Worm (Caenorhabditis elegans): ENCODE measurements around the gene T01G5.6.
"Not testable (repeated sequence)": the region's sequence is repeated elsewhere in the genome, so short reads cannot be mapped to it uniquely, and the experiment has no call there.

Gene T01G5.6

ce11 chrV:15127413-15127812 is 13.5 kb upstream of the T01G5.6 start, which contains the start of gene srj-27:
Gene srj-27 (minus strand): TSS chrV:15127513.
- TF ChIP-seq repo-1 (tag; optimal IDR thresholded peaks at IDR 0.05), result no peak

DNA sequence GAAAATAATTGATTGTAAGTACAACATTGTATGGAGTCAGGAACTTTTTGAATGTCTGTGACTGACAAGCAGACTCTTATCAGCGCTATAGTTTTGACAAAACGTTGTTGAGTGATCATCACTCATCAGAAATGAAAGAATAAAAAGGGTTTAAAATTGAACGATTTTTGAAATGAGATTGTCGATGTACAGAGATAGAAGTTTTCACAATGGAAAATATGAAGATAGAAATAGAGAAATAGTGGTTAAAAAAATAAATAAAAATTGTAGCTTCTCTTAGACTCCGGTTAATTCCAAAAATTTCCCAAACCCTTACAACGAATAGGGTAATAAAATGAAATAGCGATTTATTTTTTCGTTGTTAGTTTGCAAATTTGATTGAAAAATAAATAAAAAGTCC is 11.3 kb upstream of the T01G5.6 start, which contains the start of gene ugt-30:
ugt-30 (minus strand) TSS at position 101 of the 400 bp plus-strand sequence.
- TF ChIP-seq ceh-40 (GFP tag; IDR thresholded peaks at IDR 0.05); F57C9.4 (tag; optimal IDR thresholded peaks at IDR 0.05); ceh-58 (GFP tag; IDR thresholded peaks at IDR 0.05): not testable (repeated sequence)

- TF ChIP-seq ztf-6 (GFP tag; IDR thresholded peaks at IDR 0.05) (no peak), die-1 (tag; optimal IDR thresholded peaks at IDR 0.05) (no peak), snpc-1.1 (tag; optimal IDR thresholded peaks at IDR 0.05; ENCODE audit: insufficient read depth) (no peak), nhr-90 (tag; optimal IDR thresholded peaks at IDR 0.05) (no peak), lag-1 (GFP tag; IDR thresholded peaks at IDR 0.05) (no peak), ztf-25 (GFP tag; IDR thresholded peaks at IDR 0.05) (no peak), lir-1 (GFP tag; conservative IDR thresholded peaks at IDR 0.05) (no peak), tlf-1 (GFP tag; optimal IDR thresholded peaks at IDR 0.05) (no peak), nhr-120 (GFP tag; IDR thresholded peaks at IDR 0.05) (no peak), hsf-1 (GFP tag; IDR thresholded peaks at IDR 0.05) (no peak), ztf-26 (tag; optimal IDR thresholded peaks at IDR 0.05) (no peak), lin-35 (GFP tag; optimal IDR thresholded peaks at IDR 0.05) (no peak), akir-1 (GFP tag; optimal IDR thresholded peaks at IDR 0.05) (no peak)
Measured at ce11 chrV:15119517-15119916, 5.6 kb upstream of the T01G5.6 start, which contains the start of gene flor-1. Gene flor-1 (minus strand): TSS chrV:15119617.

ce11 chrV:15115968-15116367 is 2.1 kb upstream of the T01G5.6 start, which contains the start of gene T01G5.8:
Gene T01G5.8 (plus strand): TSS chrV:15116268.
- not testable (repeated sequence) for TF ChIP-seq dpl-1 (GFP tag; optimal IDR thresholded peaks at IDR 0.05); ztf-28 (GFP tag; IDR thresholded peaks at IDR 0.05); mel-28 (tag; optimal IDR thresholded peaks at IDR 0.05; ENCODE audit: borderline replicate concordance)

ce11 chrV:15111660-15112059 is 2.2 kb downstream of the T01G5.6 start, which contains the start of gene T01G5.7:
Gene T01G5.7 (plus strand): TSS chrV:15111960.
- no peak for TF ChIP-seq hlh-12 (tag; optimal IDR thresholded peaks at IDR 0.05)
- TF ChIP-seq madf-6 (GFP tag; IDR thresholded peaks at IDR 0.05), result no peak
- TF ChIP-seq ztf-6 (GFP tag; IDR thresholded peaks at IDR 0.05), result no peak
- no peak for TF ChIP-seq ceh-58 (GFP tag; IDR thresholded peaks at IDR 0.05)
- no peak for TF ChIP-seq unc-130 (GFP tag; optimal IDR thresholded peaks at IDR 0.05)
- no peak for TF ChIP-seq lir-1 (GFP tag; conservative IDR thresholded peaks at IDR 0.05)
- no peak for TF ChIP-seq ccch-3 (GFP tag; optimal IDR thresholded peaks at IDR 0.05)
- TF ChIP-seq nfya-1 (tag; optimal IDR thresholded peaks at IDR 0.05; ENCODE audit: borderline replicate concordance, insufficient read depth), result no peak
- TF ChIP-seq F57C9.4 (tag; optimal IDR thresholded peaks at IDR 0.05), result no peak
- no peak for TF ChIP-seq Y67H2A.10 (GFP tag; conservative IDR thresholded peaks at IDR 0.05)
- TF ChIP-seq ztf-3 (GFP tag; optimal IDR thresholded peaks at IDR 0.05), result no peak
- no peak for TF ChIP-seq mel-28 (tag; optimal IDR thresholded peaks at IDR 0.05; ENCODE audit: borderline replicate concordance)
- TF ChIP-seq nfyb-1 (GFP tag; IDR thresholded peaks at IDR 0.05), result no peak
- TF ChIP-seq nhr-90 (tag; optimal IDR thresholded peaks at IDR 0.05), result no peak
- no peak for TF ChIP-seq mes-4 (tag; optimal IDR thresholded peaks at IDR 0.05)
- TF ChIP-seq hrde-1 (tag; optimal IDR thresholded peaks at IDR 0.05; ENCODE audit: borderline replicate concordance), result no peak

ce11 chrV:15109260-15109659 is 4.6 kb downstream of the T01G5.6 start, which contains the start of gene Y75B12A.2:
Gene Y75B12A.2 (plus strand): TSS chrV:15109560.
- TF ChIP-seq dpff-1 (tag; optimal IDR thresholded peaks at IDR 0.05), result no peak
- no peak for TF ChIP-seq D2030.7 (GFP tag; IDR thresholded peaks at IDR 0.05)
- TF ChIP-seq ets-4 (GFP tag; optimal IDR thresholded peaks at IDR 0.05), result no peak
- no peak for TF ChIP-seq mel-28 (tag; optimal IDR thresholded peaks at IDR 0.05; ENCODE audit: borderline replicate concordance)
- TF ChIP-seq ceh-40 (GFP tag; IDR thresholded peaks at IDR 0.05), result no peak
- TF ChIP-seq atf-7 (tag; optimal IDR thresholded peaks at IDR 0.05), result no peak
- TF ChIP-seq madf-8 (GFP tag; conservative IDR thresholded peaks at IDR 0.05), result no peak
- TF ChIP-seq T07F8.4 (tag; optimal IDR thresholded peaks at IDR 0.05), result no peak
- TF ChIP-seq nhr-27 (tag; optimal IDR thresholded peaks at IDR 0.05), result no peak

All from whole organism, young adult.